Fruit fly (Drosophila melanogaster): Measurements from ENCODE around the gene Septin1.

Septin1 gene

dm6 chrX:21387695-21388094 is 29.6 kb downstream of the Septin1 start, which contains the start of gene Ddx56 (continued):
- TF ChIP-seq Dref (GFP tag; IDR thresholded peaks at IDR 0.05) (peak; percentile 69), sr (GFP tag; IDR thresholded peaks at IDR 0.05) (no peak), phol (tag; optimal IDR thresholded peaks at IDR 0.05) (no peak), knrl (GFP tag; IDR thresholded peaks at IDR 0.05; ENCODE audit: partially characterized antibody) (peak; percentile 43; the same call in 2 of the 3 replicates), tio (GFP tag; optimal IDR thresholded peaks at IDR 0.05) (no peak), CG15073 (GFP tag; optimal IDR thresholded peaks at IDR 0.05) (no peak), CG16815 (GFP tag; optimal IDR thresholded peaks at IDR 0.05) (no peak), pzg (GFP tag; optimal IDR thresholded peaks at IDR 0.05) (peak; percentile 8), bcd (GFP tag; optimal IDR thresholded peaks at IDR 0.05) (no peak), CG12299 (tag; optimal IDR thresholded peaks at IDR 0.05) (no peak), NK7.1 (GFP tag; optimal IDR thresholded peaks at IDR 0.05) (no peak), CG15514 (GFP tag; optimal IDR thresholded peaks at IDR 0.05) (no peak), MTF-1 (GFP tag; optimal IDR thresholded peaks at IDR 0.05; ENCODE audit: borderline replicate concordance) (no peak), Dip2 (GFP tag; IDR thresholded peaks at IDR 0.05) (no peak), lov (optimal IDR thresholded peaks at IDR 0.05) (no peak), lov (GFP tag; IDR thresholded peaks at IDR 0.05) (no peak), insv (GFP tag; optimal IDR thresholded peaks at IDR 0.05) (no peak), CG16813 (GFP tag; IDR thresholded peaks at IDR 0.05; ENCODE audit: partially characterized antibody) (peak; percentile 50; the same call in 2 of the 3 replicates), CG3726 (GFP tag; IDR thresholded peaks at IDR 0.05) (no peak), sisA (GFP tag; IDR thresholded peaks at IDR 0.05) (no peak), CG13287 (GFP tag; IDR thresholded peaks at IDR 0.05; ENCODE audit: partially characterized antibody) (peak; percentile 71), CG4424 (GFP tag; optimal IDR thresholded peaks at IDR 0.05) (no peak), Camta (GFP tag; optimal IDR thresholded peaks at IDR 0.05) (no peak), CG15601 (tag; optimal IDR thresholded peaks at IDR 0.05) (no peak), amos (GFP tag; IDR thresholded peaks at IDR 0.05; ENCODE audit: partially characterized antibody) (peak; percentile 70), YL-1 (GFP tag; optimal IDR thresholded peaks at IDR 0.05) (peak; percentile 33), dan (GFP tag; IDR thresholded peaks at IDR 0.05) (no peak), dimm (GFP tag; IDR thresholded peaks at IDR 0.05) (no peak), CG34224 (GFP tag; IDR thresholded peaks at IDR 0.05; ENCODE audit: partially characterized antibody) (peak; percentile 55; the same call in 2 of the 3 replicates), kay (GFP tag; optimal IDR thresholded peaks at IDR 0.05) (no peak), Scr (GFP tag; IDR thresholded peaks at IDR 0.05; ENCODE audit: partially characterized antibody) (peak; percentile 71), cg (GFP tag; optimal IDR thresholded peaks at IDR 0.05) (no peak), ranshi (GFP tag; IDR thresholded peaks at IDR 0.05) (no peak), CG13775 (GFP tag; optimal IDR thresholded peaks at IDR 0.05) (no peak), CG8478 (optimal IDR thresholded peaks at IDR 0.05) (no peak), E2f1 (GFP tag; IDR thresholded peaks at IDR 0.05) (no peak), tx (GFP tag; optimal IDR thresholded peaks at IDR 0.05) (no peak), disco-r (GFP tag; optimal IDR thresholded peaks at IDR 0.05) (no peak), CG14860 (GFP tag; IDR thresholded peaks at IDR 0.05; ENCODE audit: partially characterized antibody) (0 out of 3 replicates have a peak, but pooled peaks have one; percentile 22), ATbp (GFP tag; optimal IDR thresholded peaks at IDR 0.05) (no peak), Sox102F (GFP tag; optimal IDR thresholded peaks at IDR 0.05) (no peak), CG12942 (GFP tag; optimal IDR thresholded peaks at IDR 0.05) (no peak), eyg (GFP tag; optimal IDR thresholded peaks at IDR 0.05) (no peak), CG9437 (GFP tag; optimal IDR thresholded peaks at IDR 0.05) (no peak), Dfd (GFP tag; optimal IDR thresholded peaks at IDR 0.05) (no peak), hbn (GFP tag; IDR thresholded peaks at IDR 0.05; ENCODE audit: partially characterized antibody) (peak; percentile 47), lmd (GFP tag; IDR thresholded peaks at IDR 0.05) (no peak), CG10654 (GFP tag; optimal IDR thresholded peaks at IDR 0.05) (no peak), unc-4 (GFP tag; IDR thresholded peaks at IDR 0.05; ENCODE audit: partially characterized antibody) (peak; percentile 63), NfI (GFP tag; optimal IDR thresholded peaks at IDR 0.05) (no peak), Blimp-1 (GFP tag; optimal IDR thresholded peaks at IDR 0.05) (no peak)

All from whole organism, embryonic.